Worm (Caenorhabditis elegans): Measurements from ENCODE around the gene F49F1.15.

The F49F1.15 gene

DNA sequence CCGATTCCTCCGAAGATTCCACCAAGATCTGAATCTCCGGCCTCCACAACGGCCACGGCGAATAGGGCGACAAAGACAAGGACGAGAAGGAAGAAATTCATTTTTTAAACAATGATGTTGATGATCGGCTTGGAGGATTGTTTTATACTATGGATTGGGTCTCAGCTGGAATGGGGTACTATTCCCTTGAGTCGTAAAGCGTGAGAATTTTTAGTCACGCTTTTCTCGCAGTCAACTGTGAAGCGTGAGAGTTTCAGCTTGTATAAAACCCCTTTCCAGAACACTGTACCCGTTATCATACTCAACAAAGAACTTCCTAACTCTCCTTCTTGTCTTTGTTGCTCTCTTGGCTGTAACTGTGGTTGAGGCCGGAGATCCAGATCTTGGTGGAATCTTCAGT, at the start of gene F49F1.15:
Gene F49F1.15 (minus strand): TSS at position 101 of the 400 bp plus-strand sequence.
- TF ChIP-seq C04F5.9 (tag; optimal IDR thresholded peaks at IDR 0.05) (no peak), ceh-88 (GFP tag; IDR thresholded peaks at IDR 0.05) (no peak), nhr-71 (tag; optimal IDR thresholded peaks at IDR 0.05) (no peak), mep-1 (tag; optimal IDR thresholded peaks at IDR 0.05) (no peak), nhr-90 (tag; optimal IDR thresholded peaks at IDR 0.05; ENCODE audit: poor library complexity) (no peak), ztf-4 (tag; optimal IDR thresholded peaks at IDR 0.05) (no peak), nhr-11 (tag; optimal IDR thresholded peaks at IDR 0.05) (no peak)

- TF ChIP-seq nhr-77 (tag; optimal IDR thresholded peaks at IDR 0.05) (no peak), nhr-84 (tag; optimal IDR thresholded peaks at IDR 0.05) (no peak), nhr-19 (GFP tag; conservative IDR thresholded peaks at IDR 0.05) (no peak), C34B4.2 (tag; optimal IDR thresholded peaks at IDR 0.05) (no peak)
Observed at ce11 chrIV:4162121-4162520, 47.7 kb upstream of the F49F1.15 start, which contains the start of gene scrm-5. scrm-5 (plus strand) TSS chrIV:4162421.

ce11 chrIV:4154641-4155040, 40.2 kb upstream of the F49F1.15 start, which contains the start of gene K08D10.14:
K08D10.14 (plus strand) TSS chrIV:4154941.
- TF ChIP-seq efl-3 (GFP tag; optimal IDR thresholded peaks at IDR 0.05) (no peak), elt-2 (tag; optimal IDR thresholded peaks at IDR 0.05) (peak; percentile 19)

- TF ChIP-seq unc-30 (tag; optimal IDR thresholded peaks at IDR 0.05) (no peak), elt-2 (tag; optimal IDR thresholded peaks at IDR 0.05) (peak; percentile 79)
Observed at ce11 chrIV:4152143-4152542, 37.7 kb upstream of the F49F1.15 start, which contains the start of the genes K08D10.10 and R07C12.1. K08D10.10 (plus strand) TSS chrIV:4152235. R07C12.1 (plus strand) TSS chrIV:4152456.

DNA sequence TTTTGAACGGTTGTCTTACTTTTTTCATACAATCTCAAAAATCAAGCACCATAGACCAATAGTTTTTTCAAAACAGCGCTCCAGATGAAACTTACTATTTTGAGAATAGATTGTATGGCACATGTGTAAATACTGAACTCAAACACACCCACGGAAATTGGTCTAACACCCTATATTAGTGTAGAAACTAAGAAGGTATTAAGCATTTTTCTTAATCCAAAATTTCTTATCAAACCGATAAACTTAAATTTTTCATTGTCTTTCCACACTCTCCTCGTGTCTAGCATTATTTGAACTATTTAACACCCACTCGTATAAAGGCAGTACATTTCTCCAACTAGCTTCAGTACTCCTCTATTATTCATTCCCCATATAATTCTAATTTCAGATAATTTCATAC, 35.7 kb upstream of the F49F1.15 start:
- TF ChIP-seq elt-2 (tag; optimal IDR thresholded peaks at IDR 0.05) = peak; percentile 58
- no peak for TF ChIP-seq efl-1 (optimal IDR thresholded peaks at IDR 0.05)
- TF ChIP-seq efl-1 (GFP tag; optimal IDR thresholded peaks at IDR 0.05 in 1 of 2) = peak in 1 of 2 experiments; percentile 57
- no peak for TF ChIP-seq lir-3 (tag; optimal IDR thresholded peaks at IDR 0.05; ENCODE audit: poor library complexity)

- TF ChIP-seq sup-37 (GFP tag; optimal IDR thresholded peaks at IDR 0.05) = no peak
- no peak for TF ChIP-seq lir-3 (tag; optimal IDR thresholded peaks at IDR 0.05; ENCODE audit: poor library complexity)
- TF ChIP-seq nhr-76 (tag; optimal IDR thresholded peaks at IDR 0.05) = no peak
- peak; percentile 1 for TF ChIP-seq nhr-90 (tag; optimal IDR thresholded peaks at IDR 0.05; ENCODE audit: poor library complexity)
- TF ChIP-seq egl-27 (tag; optimal IDR thresholded peaks at IDR 0.05) = no peak
- TF ChIP-seq lin-13 (GFP tag; optimal IDR thresholded peaks at IDR 0.05) = no peak
- TF ChIP-seq elt-2 (tag; optimal IDR thresholded peaks at IDR 0.05) = peak; percentile 92
- TF ChIP-seq efl-1 (optimal IDR thresholded peaks at IDR 0.05) = no peak
- peak in 1 of 2 experiments; percentile 38 for TF ChIP-seq efl-1 (GFP tag; optimal IDR thresholded peaks at IDR 0.05 in 1 of 2)
- no peak for TF ChIP-seq unc-130 (tag; optimal IDR thresholded peaks at IDR 0.05)
- TF ChIP-seq jun-1 (tag; optimal IDR thresholded peaks at IDR 0.05) = peak; percentile 34
- no peak for TF ChIP-seq pqm-1 (tag; optimal IDR thresholded peaks at IDR 0.05)
Observed at ce11 chrIV:4147891-4148290, 33.5 kb upstream of the F49F1.15 start.

- no peak for TF ChIP-seq C34B4.2 (tag; optimal IDR thresholded peaks at IDR 0.05)
- no peak for TF ChIP-seq sptf-1 (tag; optimal IDR thresholded peaks at IDR 0.05)
- no peak for TF ChIP-seq efl-3 (GFP tag; optimal IDR thresholded peaks at IDR 0.05)
- no peak for TF ChIP-seq snpc-4 (tag; optimal IDR thresholded peaks at IDR 0.05)
- TF ChIP-seq nhr-11 (tag; optimal IDR thresholded peaks at IDR 0.05) = no peak
- TF ChIP-seq sox-4 (tag; optimal IDR thresholded peaks at IDR 0.05) = no peak
- TF ChIP-seq lin-35 (GFP tag; optimal IDR thresholded peaks at IDR 0.05) = no peak
- TF ChIP-seq nhr-19 (GFP tag; conservative IDR thresholded peaks at IDR 0.05) = no peak
- no peak for TF ChIP-seq F16B12.6 (tag; optimal IDR thresholded peaks at IDR 0.05)
- TF ChIP-seq nhr-20 (tag; optimal IDR thresholded peaks at IDR 0.05) = no peak
- TF ChIP-seq nhr-90 (tag; optimal IDR thresholded peaks at IDR 0.05; ENCODE audit: poor library complexity) = no peak
- no peak for TF ChIP-seq nhr-28 (tag; optimal IDR thresholded peaks at IDR 0.05)
- TF ChIP-seq alr-1 (tag; optimal IDR thresholded peaks at IDR 0.05; ENCODE audit: borderline replicate concordance) = no peak
- no peak for TF ChIP-seq ceh-88 (GFP tag; IDR thresholded peaks at IDR 0.05)
- TF ChIP-seq jun-1 (tag; optimal IDR thresholded peaks at IDR 0.05) = no peak
- TF ChIP-seq ceh-90 (tag; optimal IDR thresholded peaks at IDR 0.05) = no peak
- no peak for TF ChIP-seq Y116A8C.19 (tag; optimal IDR thresholded peaks at IDR 0.05; ENCODE audit: borderline replicate concordance)
- no peak for TF ChIP-seq mep-1 (tag; optimal IDR thresholded peaks at IDR 0.05)
Observed at ce11 chrIV:4144784-4145183, 30.4 kb upstream of the F49F1.15 start, which contains the start of gene R07C12.3. R07C12.3 (plus strand) TSS chrIV:4145084.
